Worm (Caenorhabditis elegans): ENCODE data around the gene klp-7.

The klp-7 gene

ce11 chrIII:10759050-10760023, 46.4 kb upstream of the klp-7 start, which contains the start of gene tasp-1 (continued):
- TF ChIP-seq pha-4 (GFP tag; IDR thresholded peaks at IDR 0.05) = peak; percentile 99
- TF ChIP-seq pha-4 (tag; optimal IDR thresholded peaks at IDR 0.05) = no peak
- TF ChIP-seq set-16 (GFP tag; IDR thresholded peaks at IDR 0.05) = peak; percentile 99
- TF ChIP-seq lir-3 (tag; optimal IDR thresholded peaks at IDR 0.05) = peak; percentile 91
- TF ChIP-seq Y75B8A.6 (GFP tag; IDR thresholded peaks at IDR 0.05) = peak; percentile 99
- TF ChIP-seq gei-8 (GFP tag; optimal IDR thresholded peaks at IDR 0.05) = peak; percentile 99
- peak; percentile 100 for TF ChIP-seq F44E2.7 (GFP tag; IDR thresholded peaks at IDR 0.05)
- peak; percentile 98 for TF ChIP-seq ceh-44 (GFP tag; IDR thresholded peaks at IDR 0.05)
- peak; percentile 30 for TF ChIP-seq ceh-62 (tag; optimal IDR thresholded peaks at IDR 0.05)
- TF ChIP-seq Y105C5A.15 (GFP tag; IDR thresholded peaks at IDR 0.05) = peak; percentile 98
- peak; percentile 93 for TF ChIP-seq zag-1 (tag; optimal IDR thresholded peaks at IDR 0.05)
- TF ChIP-seq daf-8 (GFP tag; IDR thresholded peaks at IDR 0.05) = peak; percentile 99
- TF ChIP-seq nhr-42 (GFP tag; IDR thresholded peaks at IDR 0.05) = peak; percentile 100
- peak; percentile 100 for TF ChIP-seq dpl-1 (GFP tag; optimal IDR thresholded peaks at IDR 0.05)
- TF ChIP-seq fos-1 (tag; optimal IDR thresholded peaks at IDR 0.05) = peak; percentile 91
- TF ChIP-seq duxl-1 (tag; optimal IDR thresholded peaks at IDR 0.05; ENCODE audit: poor library complexity) = peak; percentile 98
- TF ChIP-seq Y5F2A.4 (GFP tag; optimal IDR thresholded peaks at IDR 0.05) = peak; percentile 96
- TF ChIP-seq rbr-2 (tag; optimal IDR thresholded peaks at IDR 0.05) = peak; percentile 100
- peak; percentile 88 for TF ChIP-seq ceh-82 (tag; optimal IDR thresholded peaks at IDR 0.05)
- TF ChIP-seq ztf-7 (tag; optimal IDR thresholded peaks at IDR 0.05) = peak; percentile 91
- TF ChIP-seq lin-1 (GFP tag; IDR thresholded peaks at IDR 0.05) = peak; percentile 99
- peak; percentile 80; the same call in 1 of the 2 replicates for TF ChIP-seq zip-11 (GFP tag; IDR thresholded peaks at IDR 0.05)
- TF ChIP-seq nhr-11 (tag; optimal IDR thresholded peaks at IDR 0.05) = peak; percentile 100
- peak; percentile 98 to 99 for TF ChIP-seq lsy-2 (tag; optimal IDR thresholded peaks at IDR 0.05)
- peak; percentile 99 for TF ChIP-seq T20F7.1 (GFP tag; optimal IDR thresholded peaks at IDR 0.05)
- peak; percentile 100 for TF ChIP-seq madf-9 (GFP tag; conservative IDR thresholded peaks at IDR 0.05)
- peak; percentile 56 for TF ChIP-seq lin-39 (tag; optimal IDR thresholded peaks at IDR 0.05)
- peak; percentile 71 for TF ChIP-seq R02D3.7 (tag; optimal IDR thresholded peaks at IDR 0.05)
- TF ChIP-seq zip-2 (tag; optimal IDR thresholded peaks at IDR 0.05) = peak; percentile 93
- peak; percentile 98 to 100 for TF ChIP-seq mdl-1 (tag; optimal IDR thresholded peaks at IDR 0.05)
- TF ChIP-seq nhr-76 (tag; optimal IDR thresholded peaks at IDR 0.05) = peak; percentile 82
- TF ChIP-seq saeg-2 (GFP tag; IDR thresholded peaks at IDR 0.05) = peak; percentile 100
- TF ChIP-seq aly-2 (tag; optimal IDR thresholded peaks at IDR 0.05) = peak; percentile 94
- peak; percentile 90 for TF ChIP-seq ceh-32 (tag; optimal IDR thresholded peaks at IDR 0.05; ENCODE audit: poor library complexity)
- TF ChIP-seq ces-1 (GFP tag; optimal IDR thresholded peaks at IDR 0.05) = peak; percentile 94
- peak; percentile 97 for TF ChIP-seq nhr-48 (tag; optimal IDR thresholded peaks at IDR 0.05)
- peak; percentile 87 for TF ChIP-seq nhr-237 (tag; optimal IDR thresholded peaks at IDR 0.05)
- TF ChIP-seq F26F4.8 (GFP tag; conservative IDR thresholded peaks at IDR 0.05) = peak; percentile 61; the same call in 1 of the 2 replicates
- peak; percentile 100 for TF ChIP-seq hlh-30 (tag; optimal IDR thresholded peaks at IDR 0.05; ENCODE audit: insufficient read depth)
- peak; percentile 99 for TF ChIP-seq lin-15B (tag; optimal IDR thresholded peaks at IDR 0.05)
- TF ChIP-seq Y48G9A.11 (GFP tag; IDR thresholded peaks at IDR 0.05) = peak; percentile 96
- TF ChIP-seq ceh-20 (GFP tag; IDR thresholded peaks at IDR 0.05) = peak; percentile 100
- peak; percentile 99 for TF ChIP-seq nhr-102 (tag; optimal IDR thresholded peaks at IDR 0.05)
- peak; percentile 99 for TF ChIP-seq nhr-25 (tag; optimal IDR thresholded peaks at IDR 0.05; ENCODE audit: borderline replicate concordance, insufficient read depth)
- peak; percentile 99 for TF ChIP-seq daf-19 (GFP tag; conservative IDR thresholded peaks at IDR 0.05)
- peak; percentile 99 for TF ChIP-seq madf-5 (GFP tag; IDR thresholded peaks at IDR 0.05)
- peak; percentile 100 for TF ChIP-seq fkh-10 (GFP tag; optimal IDR thresholded peaks at IDR 0.05)
- peak; percentile 98 for TF ChIP-seq F37D6.2 (tag; optimal IDR thresholded peaks at IDR 0.05)
